Worm (Caenorhabditis elegans) whole organism, L2 larva: ENCODE measurements around the gene T27D12.1.

ENCODE experiments used
- C34F6.9 ChIP-seq: fragments of 150-350 bp; optimal IDR thresholded peaks from 2 replicates; lab custom pipeline; 2014; ENCODE audit warnings: missing biosample characterization, missing genetic modification characterization
- F13H6.1 ChIP-seq: sonication (generic microtip); optimal IDR thresholded peaks from 2 replicates; lab custom pipeline; 2016; ENCODE audit warnings: missing genetic modification characterization, missing compliant biosample characterization
- R02D3.7 ChIP-seq: fragments of 150-350 bp; optimal IDR thresholded peaks from 2 replicates; lab custom pipeline; 2014; ENCODE audit warnings: missing biosample characterization, missing genetic modification characterization
- Y55F3AM.14 ChIP-seq: fragments of 200-800 bp; sonication (Bioruptor generic); optimal IDR thresholded peaks from 2 replicates; lab custom pipeline; 2018; ENCODE audit warnings: mild to moderate bottlenecking, missing genetic modification characterization, missing compliant biosample characterization
- alr-1 ChIP-seq: fragments of 150-350 bp; optimal IDR thresholded peaks from 2 replicates; lab custom pipeline; 2014; ENCODE audit warnings: missing biosample characterization, missing genetic modification characterization
- blmp-1 ChIP-seq: sonication (generic microtip); optimal IDR thresholded peaks from 2 replicates; lab custom pipeline; 2017; ENCODE audit warnings: missing genetic modification characterization, mild to moderate bottlenecking, missing compliant biosample characterization, antibody characterized with exemption, moderate library complexity; ENCODE audit not compliant: insufficient read depth
- ceh-16 ChIP-seq: fragments of 150-350 bp; optimal IDR thresholded peaks from 2 replicates; lab custom pipeline; 2014; ENCODE audit warnings: missing biosample characterization, missing genetic modification characterization
- ceh-82 ChIP-seq: fragments of 150-350 bp; optimal IDR thresholded peaks from 2 replicates; lab custom pipeline; 2014; ENCODE audit warnings: missing biosample characterization, missing genetic modification characterization
- crh-2 ChIP-seq: sonication (generic microtip); optimal IDR thresholded peaks from 2 replicates; lab custom pipeline; 2017; ENCODE audit warnings: missing biosample characterization, missing genetic modification characterization
- dmd-4 ChIP-seq: sonication (generic microtip); optimal IDR thresholded peaks from 2 replicates; lab custom pipeline; 2017; ENCODE audit warnings: missing biosample characterization, missing genetic modification characterization
- egl-27 ChIP-seq: sonication (generic microtip); optimal IDR thresholded peaks from 3 replicates; lab custom pipeline; 2017; ENCODE audit warnings: missing biosample characterization, missing genetic modification reagents, missing genetic modification characterization
- elt-1 ChIP-seq: fragments of 150-350 bp; optimal IDR thresholded peaks from 2 replicates; lab custom pipeline; 2014; ENCODE audit warnings: missing biosample characterization, missing genetic modification characterization
- fos-1 ChIP-seq: fragments of 150-350 bp; optimal IDR thresholded peaks from 2 replicates; lab custom pipeline; 2014; ENCODE audit warnings: missing biosample characterization, missing genetic modification characterization
- gmeb-1 ChIP-seq: fragments of 150-350 bp; optimal IDR thresholded peaks from 2 replicates; lab custom pipeline; 2014; ENCODE audit warnings: missing biosample characterization, missing genetic modification characterization
- mdl-1 ChIP-seq, 2 experiments: fragments of 150-350 bp in 1 of 2; sonication (generic microtip) in 1 of 2; optimal IDR thresholded peaks; 2 replicates each; lab custom pipeline; 2017; ENCODE audit warnings: missing biosample characterization in 2 of 2, missing genetic modification characterization in 2 of 2
- nhr-11 ChIP-seq: fragments of 150-350 bp; optimal IDR thresholded peaks from 2 replicates; lab custom pipeline; 2014; ENCODE audit warnings: missing biosample characterization, missing genetic modification characterization
- nhr-12 ChIP-seq: fragments of 150-350 bp; optimal IDR thresholded peaks from 2 replicates; lab custom pipeline; 2014; ENCODE audit warnings: missing biosample characterization, missing genetic modification characterization
- nhr-129 ChIP-seq: fragments of 150-350 bp; optimal IDR thresholded peaks from 2 replicates; lab custom pipeline; 2014; ENCODE audit warnings: missing biosample characterization, missing genetic modification characterization
- nhr-21 ChIP-seq: fragments of 150-350 bp; optimal IDR thresholded peaks from 2 replicates; lab custom pipeline; 2014; ENCODE audit warnings: missing biosample characterization, missing genetic modification characterization
- nhr-23 ChIP-seq: fragments of 150-350 bp; optimal IDR thresholded peaks from 2 replicates; lab custom pipeline; 2014; ENCODE audit warnings: missing biosample characterization, missing genetic modification reagents, missing genetic modification characterization
- nhr-25 ChIP-seq: fragments of 150-350 bp; sonication (generic microtip); optimal IDR thresholded peaks from 3 replicates; lab custom pipeline; 2014; ENCODE audit warnings: missing biosample characterization, missing genetic modification characterization
- nhr-6 ChIP-seq: fragments of 150-350 bp; optimal IDR thresholded peaks from 2 replicates; lab custom pipeline; 2014; ENCODE audit warnings: missing biosample characterization, missing genetic modification characterization
- nhr-77 ChIP-seq: fragments of 150-350 bp; optimal IDR thresholded peaks from 2 replicates; lab custom pipeline; 2014; ENCODE audit warnings: missing biosample characterization, missing genetic modification characterization
- sem-4 ChIP-seq: fragments of 150-350 bp; optimal IDR thresholded peaks from 2 replicates; lab custom pipeline; 2014; ENCODE audit warnings: missing biosample characterization, missing genetic modification reagents, missing genetic modification characterization
- skn-1 ChIP-seq: sonication (generic microtip); optimal IDR thresholded peaks from 2 replicates; lab custom pipeline; 2017; ENCODE audit warnings: missing biosample characterization, missing genetic modification characterization
- sma-3 ChIP-seq: sonication (generic microtip); optimal IDR thresholded peaks from 2 replicates; lab custom pipeline; 2016; ENCODE audit warnings: missing genetic modification reagents, missing genetic modification characterization, missing compliant biosample characterization
- sma-9 ChIP-seq, 2 experiments: fragments of 150-350 bp in 1 of 2; sonication (generic microtip) in 1 of 2; optimal IDR thresholded peaks; 2 replicates each; lab custom pipeline; 2014 to 2016; ENCODE audit warnings: missing genetic modification characterization in 2 of 2, mild to moderate bottlenecking in 1 of 2, missing biosample characterization in 1 of 2, missing compliant biosample characterization in 1 of 2, missing genetic modification reagents in 1 of 2, moderate library complexity in 1 of 2
- snpc-4 ChIP-seq: fragments of 150-350 bp; optimal IDR thresholded peaks from 2 replicates; lab custom pipeline; 2014; ENCODE audit warnings: missing biosample characterization, missing genetic modification characterization
- unc-62 ChIP-seq: fragments of 150-350 bp; optimal IDR thresholded peaks from 2 replicates; lab custom pipeline; 2014; ENCODE audit warnings: missing biosample characterization, missing genetic modification reagents, missing genetic modification characterization
- zag-1 ChIP-seq: fragments of 150-350 bp; optimal IDR thresholded peaks from 2 replicates; lab custom pipeline; 2014; ENCODE audit warnings: missing biosample characterization, missing genetic modification characterization
- ztf-1 ChIP-seq: fragments of 200-800 bp; sonication (Bioruptor generic); conservative IDR thresholded peaks from 2 replicates; pipeline ENCODE4 v1.3.6; 2022; ENCODE audit warnings: missing genetic modification characterization, missing compliant biosample characterization
- ztf-11 ChIP-seq: sonication (generic microtip); optimal IDR thresholded peaks from 2 replicates; lab custom pipeline; 2017; ENCODE audit warnings: missing biosample characterization, missing genetic modification characterization
- ztf-4 ChIP-seq: fragments of 150-350 bp; optimal IDR thresholded peaks from 2 replicates; lab custom pipeline; 2014; ENCODE audit warnings: missing biosample characterization, missing genetic modification characterization

Gene T27D12.1

ce11 chrII:11842317-11842716, at the start of gene T27D12.1:
Gene T27D12.1, plus strand, starts transcription at chrII:11842617.
- TF ChIP-seq ztf-1 (no peak), blmp-1 (tag; lab: Kevin White, UChicago) (peak; percentile 3), skn-1 (tag; lab: Kevin White, UChicago) (no peak), nhr-25 (tag; lab: Kevin White, UChicago) (peak; percentile 16), dmd-4 (tag; lab: Kevin White, UChicago) (no peak), snpc-4 (tag; lab: Kevin White, UChicago) (no peak), elt-1 (tag; lab: Kevin White, UChicago) (no peak), sma-3 (GFP tag; lab: Kevin White, UChicago) (no peak)

ce11 chrII:11794392-11794791, 48.0 kb upstream of the T27D12.1 start:
- TF ChIP-seq ztf-11 (tag; lab: Kevin White, UChicago), result no peak
- peak; percentile 54 for TF ChIP-seq ceh-16 (tag; lab: Kevin White, UChicago)
- TF ChIP-seq gmeb-1 (tag; lab: Kevin White, UChicago), result no peak
- TF ChIP-seq alr-1 (tag; lab: Kevin White, UChicago), result no peak
- TF ChIP-seq F13H6.1 (tag; lab: Kevin White, UChicago), result no peak

- TF ChIP-seq fos-1 (tag; lab: Kevin White, UChicago) (peak; percentile 17), alr-1 (tag; lab: Kevin White, UChicago) (no peak)
Measured at ce11 chrII:11797194-11797593, 45.2 kb upstream of the T27D12.1 start.

- TF ChIP-seq R02D3.7 (tag; lab: Kevin White, UChicago) (no peak), nhr-6 (tag; lab: Kevin White, UChicago) (no peak), nhr-23 (tag; lab: Kevin White, UChicago) (no peak), C34F6.9 (tag; lab: Kevin White, UChicago) (no peak)
- TF ChIP-seq, all 48 proteins: peak for 0
Measured at ce11 chrII:11798737-11799136, 43.7 kb upstream of the T27D12.1 start, which contains the start of gene hda-5. Gene hda-5, plus strand, starts transcription at chrII:11799037.

ce11 chrII:11802451-11802850, 40.0 kb upstream of the T27D12.1 start, which contains the start of gene F43G6.17:
Gene F43G6.17, plus strand, starts transcription at chrII:11802751.
- no peak for TF ChIP-seq Y55F3AM.14
- TF ChIP-seq alr-1 (tag; lab: Kevin White, UChicago), result no peak
- TF ChIP-seq nhr-77 (tag; lab: Kevin White, UChicago), result no peak
- TF ChIP-seq nhr-21, result no peak
- no peak for TF ChIP-seq nhr-11
- TF ChIP-seq C34F6.9 (tag; lab: Kevin White, UChicago), result no peak
- TF ChIP-seq sem-4 (tag; lab: Kevin White, UChicago), result no peak

- no peak for TF ChIP-seq ceh-16 (tag; lab: Kevin White, UChicago)
- TF ChIP-seq nhr-77 (tag; lab: Kevin White, UChicago), result no peak
- TF ChIP-seq dmd-4 (tag; lab: Kevin White, UChicago), result no peak
- TF ChIP-seq nhr-129 (tag; lab: Kevin White, UChicago), result no peak
- TF ChIP-seq mdl-1 (tag; optimal IDR thresholded peaks at IDR 0.05; lab: Kevin White, UChicago), result no peak
- TF ChIP-seq F13H6.1 (tag; lab: Kevin White, UChicago), result no peak
- TF ChIP-seq alr-1 (tag; lab: Kevin White, UChicago), result no peak
- no peak for TF ChIP-seq ztf-4 (tag; lab: Kevin White, UChicago)
- no peak for TF ChIP-seq nhr-12 (tag; lab: Kevin White, UChicago)
- no peak for TF ChIP-seq crh-2
- TF ChIP-seq zag-1 (tag; lab: Kevin White, UChicago), result no peak
- no peak for TF ChIP-seq C34F6.9 (tag; lab: Kevin White, UChicago)
- TF ChIP-seq ztf-11 (tag; lab: Kevin White, UChicago), result no peak
- no peak for TF ChIP-seq ceh-82 (tag; lab: Kevin White, UChicago)
- TF ChIP-seq unc-62 (GFP tag; lab: Kevin White, UChicago), result no peak
- TF ChIP-seq blmp-1 (tag; lab: Kevin White, UChicago), result no peak
- TF ChIP-seq sma-9 (GFP tag; optimal IDR thresholded peaks at IDR 0.05; lab: Kevin White, UChicago), result no peak
- no peak for TF ChIP-seq sma-9 (tag; optimal IDR thresholded peaks at IDR 0.05; lab: Kevin White, UChicago)
- TF ChIP-seq Y55F3AM.14, result no peak
- no peak for TF ChIP-seq skn-1 (tag; lab: Kevin White, UChicago)
- no peak for TF ChIP-seq egl-27 (tag; lab: Kevin White, UChicago)
Measured at ce11 chrII:11806256-11806655, 36.2 kb upstream of the T27D12.1 start, which contains the start of gene jmjd-1.1. Gene jmjd-1.1, plus strand, starts transcription at chrII:11806556.
